Worm (Caenorhabditis elegans) whole organism, mixed stage, embryonic: ENCODE data around the gene cyn-4.

Experiments used
- M03D4.4 ChIP-seq: sonication (generic microtip); optimal IDR thresholded peaks from 2 replicates; lab custom pipeline; 2017; ENCODE audit warnings: mild to moderate bottlenecking, missing genetic modification characterization, missing compliant biosample characterization
- bed-3 ChIP-seq: fragments of 200-800 bp; sonication (Bioruptor generic); optimal IDR thresholded peaks from 3 replicates; lab custom pipeline; 2018; ENCODE audit warnings: mild to moderate bottlenecking, missing genetic modification characterization, moderate library complexity, missing compliant biosample characterization
- blmp-1 ChIP-seq: fragments of 150-350 bp; optimal IDR thresholded peaks from 2 replicates; lab custom pipeline; 2014; ENCODE audit warnings: missing biosample characterization, missing genetic modification characterization
- ceh-43 ChIP-seq: fragments of 200-800 bp; sonication (Bioruptor generic); optimal IDR thresholded peaks from 2 replicates; lab custom pipeline; 2018; ENCODE audit warnings: mild to moderate bottlenecking, missing genetic modification characterization, moderate library complexity, missing compliant biosample characterization
- ceh-83 ChIP-seq: fragments of 200-800 bp; sonication (Bioruptor generic); optimal IDR thresholded peaks from 2 replicates; lab custom pipeline; 2018; ENCODE audit warnings: mild to moderate bottlenecking, missing genetic modification characterization, missing compliant biosample characterization
- ces-1 ChIP-seq: fragments of 150-350 bp; optimal IDR thresholded peaks from 2 replicates; lab custom pipeline; 2014; ENCODE audit warnings: missing biosample characterization, missing genetic modification reagents, missing genetic modification characterization
- cnd-1 ChIP-seq: fragments of 200-800 bp; sonication (Bioruptor generic); optimal IDR thresholded peaks from 2 replicates; lab custom pipeline; 2018; ENCODE audit warnings: mild to moderate bottlenecking, missing genetic modification characterization, missing compliant biosample characterization
- drap-1 ChIP-seq: fragments of 200-800 bp; sonication (Bioruptor generic); optimal IDR thresholded peaks from 3 replicates; lab custom pipeline; 2018; ENCODE audit warnings: mild to moderate bottlenecking, missing genetic modification characterization, missing compliant biosample characterization
- elt-1 ChIP-seq: sonication (generic microtip); optimal IDR thresholded peaks from 2 replicates; lab custom pipeline; 2017; ENCODE audit warnings: missing genetic modification characterization, mild to moderate bottlenecking, missing compliant biosample characterization, antibody characterized with exemption, moderate library complexity, borderline replicate concordance; ENCODE audit not compliant: insufficient read depth
- elt-3 ChIP-seq: fragments of 150-350 bp; optimal IDR thresholded peaks from 2 replicates; lab custom pipeline; 2014; ENCODE audit warnings: missing biosample characterization, missing genetic modification characterization
- flh-1 ChIP-seq: fragments of 200-800 bp; sonication (Bioruptor generic); optimal IDR thresholded peaks from 2 replicates; lab custom pipeline; 2018; ENCODE audit warnings: mild to moderate bottlenecking, missing genetic modification characterization, moderate library complexity, missing compliant biosample characterization
- ham-2 ChIP-seq: fragments of 200-800 bp; sonication (Bioruptor generic); optimal IDR thresholded peaks from 2 replicates; lab custom pipeline; 2018; ENCODE audit warnings: mild to moderate bottlenecking, missing genetic modification characterization, missing compliant biosample characterization
- hlh-1 ChIP-seq: fragments of 150-350 bp; optimal IDR thresholded peaks from 2 replicates; lab custom pipeline; 2014; ENCODE audit warnings: missing biosample characterization, missing genetic modification reagents, missing genetic modification characterization
- lin-13 ChIP-seq: fragments of 150-350 bp; optimal IDR thresholded peaks from 2 replicates; lab custom pipeline; 2014; ENCODE audit warnings: missing biosample characterization, missing genetic modification characterization
- lin-32 ChIP-seq: fragments of 200-800 bp; sonication (Bioruptor generic); optimal IDR thresholded peaks from 2 replicates; lab custom pipeline; 2018; ENCODE audit warnings: mild to moderate bottlenecking, missing genetic modification characterization, missing compliant biosample characterization
- lsy-2 ChIP-seq: fragments of 150-350 bp; optimal IDR thresholded peaks from 2 replicates; lab custom pipeline; 2014; ENCODE audit warnings: missing biosample characterization, missing genetic modification characterization
- mab-5 ChIP-seq: fragments of 150-350 bp; optimal IDR thresholded peaks from 2 replicates; lab custom pipeline; 2014; ENCODE audit warnings: missing biosample characterization, missing genetic modification characterization
- mep-1 ChIP-seq: fragments of 150-350 bp; optimal IDR thresholded peaks from 2 replicates; lab custom pipeline; 2017; ENCODE audit warnings: missing biosample characterization, missing genetic modification reagents, missing genetic modification characterization, inconsistent platforms
- mls-2 ChIP-seq: sonication (generic microtip); optimal IDR thresholded peaks from 2 replicates; lab custom pipeline; 2016; ENCODE audit warnings: mild to moderate bottlenecking, missing genetic modification characterization, moderate library complexity, missing compliant biosample characterization
- nhr-12 ChIP-seq: fragments of 150-350 bp; optimal IDR thresholded peaks from 2 replicates; lab custom pipeline; 2014; ENCODE audit warnings: missing biosample characterization, missing genetic modification characterization
- nhr-2 ChIP-seq: fragments of 150-350 bp; optimal IDR thresholded peaks from 2 replicates; lab custom pipeline; 2014; ENCODE audit warnings: missing biosample characterization, missing genetic modification characterization
- nhr-237 ChIP-seq: fragments of 150-350 bp; optimal IDR thresholded peaks from 2 replicates; lab custom pipeline; 2014; ENCODE audit warnings: missing biosample characterization, missing genetic modification characterization
- nhr-28 ChIP-seq: fragments of 150-350 bp; optimal IDR thresholded peaks from 2 replicates; lab custom pipeline; 2014; ENCODE audit warnings: missing biosample characterization, missing genetic modification characterization
- nhr-76 ChIP-seq: sonication (generic microtip); optimal IDR thresholded peaks from 2 replicates; lab custom pipeline; 2017; ENCODE audit warnings: missing biosample characterization, missing genetic modification characterization
- pha-4 ChIP-seq: fragments of 150-350 bp; optimal IDR thresholded peaks from 2 replicates; lab custom pipeline; 2018; ENCODE audit warnings: missing biosample characterization, missing genetic modification reagents, missing genetic modification characterization
- sem-2 ChIP-seq: fragments of 200-800 bp; sonication (Bioruptor generic); optimal IDR thresholded peaks from 2 replicates; lab custom pipeline; 2018; ENCODE audit warnings: mild to moderate bottlenecking, missing genetic modification characterization, missing compliant biosample characterization
- snpc-4 ChIP-seq: fragments of 150-350 bp; optimal IDR thresholded peaks from 2 replicates; lab custom pipeline; 2014; ENCODE audit warnings: missing biosample characterization, missing genetic modification characterization
- sptf-1 ChIP-seq: sonication (generic microtip); optimal IDR thresholded peaks from 2 replicates; lab custom pipeline; 2017; ENCODE audit warnings: mild to moderate bottlenecking, missing genetic modification characterization, moderate library complexity, missing compliant biosample characterization
- tbx-8 ChIP-seq: fragments of 200-800 bp; sonication (Bioruptor generic); optimal IDR thresholded peaks from 2 replicates; lab custom pipeline; 2018; ENCODE audit warnings: mild to moderate bottlenecking, missing genetic modification characterization, moderate library complexity, missing compliant biosample characterization
- unc-120 ChIP-seq: sonication (generic microtip); optimal IDR thresholded peaks from 2 replicates; lab custom pipeline; 2017; ENCODE audit warnings: missing genetic modification characterization, missing compliant biosample characterization; ENCODE audit not compliant: poor library complexity, severe bottlenecking
- unc-39 ChIP-seq: fragments of 150-350 bp; optimal IDR thresholded peaks from 2 replicates; lab custom pipeline; 2014; ENCODE audit warnings: missing biosample characterization, missing genetic modification characterization
- unc-62 ChIP-seq: fragments of 150-350 bp; optimal IDR thresholded peaks from 2 replicates; lab custom pipeline; 2014; ENCODE audit warnings: missing biosample characterization, missing genetic modification reagents, missing genetic modification characterization
- zip-8 ChIP-seq: fragments of 150-350 bp; optimal IDR thresholded peaks from 2 replicates; lab custom pipeline; 2014; ENCODE audit warnings: missing biosample characterization, missing genetic modification characterization
- ztf-11 ChIP-seq: fragments of 150-350 bp; optimal IDR thresholded peaks from 2 replicates; lab custom pipeline; 2014; ENCODE audit warnings: missing biosample characterization, missing genetic modification characterization

The cyn-4 gene

DNA sequence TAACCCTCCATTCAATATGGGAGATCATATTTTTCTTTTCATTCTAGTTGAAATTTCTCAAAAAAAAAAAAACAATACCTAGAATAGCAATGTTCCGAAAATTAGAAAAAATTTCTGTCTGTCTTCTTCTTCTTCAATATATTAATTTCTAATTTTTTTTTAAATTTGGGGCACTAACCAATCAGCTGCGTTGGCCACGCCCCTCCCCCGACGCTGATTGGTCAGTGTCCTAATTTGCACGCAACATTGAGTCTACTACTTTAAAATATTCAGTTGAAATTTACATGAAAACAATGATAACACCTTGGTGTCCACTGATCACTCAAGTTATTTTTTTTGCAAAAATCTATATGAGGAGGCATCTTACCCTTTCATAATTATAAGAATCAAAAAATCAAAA lies 23.5 kb upstream of the cyn-4 start:
- TF ChIP-seq ceh-83 (GFP tag; lab: Kevin White, UChicago) (no peak), mep-1 (tag; lab: Kevin White, UChicago) (no peak), hlh-1 (no peak), unc-120 (tag; lab: Kevin White, UChicago) (no peak), drap-1 (GFP tag; lab: Kevin White, UChicago) (no peak), nhr-28 (tag; lab: Kevin White, UChicago) (no peak), unc-62 (GFP tag; lab: Kevin White, UChicago) (no peak), nhr-76 (no peak), ces-1 (GFP tag; lab: Kevin White, UChicago) (no peak), tbx-8 (GFP tag; lab: Kevin White, UChicago) (no peak), sem-2 (GFP tag; lab: Kevin White, UChicago) (no peak), zip-8 (no peak), lin-13 (tag; lab: Kevin White, UChicago) (no peak), elt-3 (tag; lab: Kevin White, UChicago) (no peak), pha-4 (no peak), flh-1 (GFP tag; lab: Kevin White, UChicago) (no peak), nhr-12 (tag; lab: Kevin White, UChicago) (no peak)
- TF ChIP-seq, all 35 proteins: peak for 0

- no peak for TF ChIP-seq ztf-11 (tag; lab: Kevin White, UChicago)
- TF ChIP-seq blmp-1, result no peak
- no peak for TF ChIP-seq tbx-8 (GFP tag; lab: Kevin White, UChicago)
- no peak for TF ChIP-seq bed-3 (GFP tag; lab: Kevin White, UChicago)
- no peak for TF ChIP-seq lsy-2
- no peak for TF ChIP-seq M03D4.4 (tag; lab: Kevin White, UChicago)
- no peak for TF ChIP-seq nhr-2 (tag; lab: Kevin White, UChicago)
- no peak for TF ChIP-seq unc-39
- no peak for TF ChIP-seq nhr-237 (tag; lab: Kevin White, UChicago)
- TF ChIP-seq snpc-4 (tag; lab: Kevin White, UChicago), result no peak
- TF ChIP-seq sptf-1 (tag; lab: Kevin White, UChicago), result no peak
- no peak for TF ChIP-seq flh-1 (GFP tag; lab: Kevin White, UChicago)
- TF ChIP-seq sem-2 (GFP tag; lab: Kevin White, UChicago), result no peak
- no peak for TF ChIP-seq elt-3 (tag; lab: Kevin White, UChicago)
- TF ChIP-seq ceh-43 (GFP tag; lab: Kevin White, UChicago), result no peak
- TF ChIP-seq lin-32 (GFP tag; lab: Kevin White, UChicago), result no peak
- TF ChIP-seq zip-8, result no peak
- TF ChIP-seq unc-62 (GFP tag; lab: Kevin White, UChicago), result no peak
Observed at ce11 chrII:10894996-10895395, 22.6 kb upstream of the cyn-4 start, which contains the start of gene sra-10. sra-10 (minus strand) TSS chrII:10895096.

DNA sequence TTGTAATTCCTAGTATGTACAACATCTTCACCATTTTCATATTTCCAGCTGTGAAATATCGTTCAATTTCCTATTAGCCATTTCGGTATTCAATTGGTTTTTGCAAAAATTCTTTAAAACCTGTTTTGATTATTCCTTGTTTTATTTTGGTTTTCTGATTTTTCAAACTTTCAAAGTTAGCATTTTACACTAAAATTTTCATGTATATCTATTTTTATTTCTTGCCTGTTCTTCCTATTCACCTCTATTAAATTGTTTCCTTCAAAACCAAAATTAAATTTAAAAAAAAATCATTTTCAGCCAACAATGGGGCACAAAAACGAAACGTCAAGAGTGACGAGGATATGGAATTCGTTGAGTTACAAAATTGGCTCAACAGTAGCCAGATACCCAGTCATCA lies 16.6 kb upstream of the cyn-4 start, which contains the start of gene ptr-8:
TSS of gene ptr-8 (plus strand) at position 301 of the 400 bp plus-strand sequence.
- TF ChIP-seq cnd-1 (tag; lab: Kevin White, UChicago) (no peak), lin-32 (GFP tag; lab: Kevin White, UChicago) (no peak), unc-39 (no peak), ham-2 (GFP tag; lab: Kevin White, UChicago) (no peak), ces-1 (GFP tag; lab: Kevin White, UChicago) (no peak), mab-5 (no peak), unc-62 (GFP tag; lab: Kevin White, UChicago) (no peak), flh-1 (GFP tag; lab: Kevin White, UChicago) (no peak), pha-4 (no peak)

- TF ChIP-seq flh-1 (GFP tag; lab: Kevin White, UChicago) (no peak), mls-2 (tag; lab: Kevin White, UChicago) (no peak), ham-2 (GFP tag; lab: Kevin White, UChicago) (no peak), tbx-8 (GFP tag; lab: Kevin White, UChicago) (no peak), hlh-1 (no peak), unc-39 (no peak), M03D4.4 (tag; lab: Kevin White, UChicago) (no peak), unc-120 (tag; lab: Kevin White, UChicago) (no peak), mab-5 (no peak), elt-3 (tag; lab: Kevin White, UChicago) (no peak), ceh-83 (GFP tag; lab: Kevin White, UChicago) (no peak), nhr-12 (tag; lab: Kevin White, UChicago) (no peak), nhr-2 (tag; lab: Kevin White, UChicago) (no peak), bed-3 (GFP tag; lab: Kevin White, UChicago) (no peak), blmp-1 (no peak), elt-1 (tag; lab: Kevin White, UChicago) (no peak)
Observed at ce11 chrII:10887097-10887496, 14.7 kb upstream of the cyn-4 start.
